Worm (Caenorhabditis elegans): ENCODE data around the gene trr-1.

Gene trr-1

ce11 chrII:11695945-11696270 is 20.2 kb upstream of the trr-1 start, which contains the start of gene xpf-1:
TSS of gene xpf-1 (plus strand) at chrII:11696171.
- no peak for TF ChIP-seq T23F11.4 (GFP tag; optimal IDR thresholded peaks at IDR 0.05)
- TF ChIP-seq pha-4 (tag; optimal IDR thresholded peaks at IDR 0.05) = no peak
- no peak for TF ChIP-seq ceh-14 (tag; optimal IDR thresholded peaks at IDR 0.05)
- no peak for TF ChIP-seq ceh-45 (GFP tag; IDR thresholded peaks at IDR 0.05)
- no peak for TF ChIP-seq ceh-18 (tag; optimal IDR thresholded peaks at IDR 0.05)
- no peak for TF ChIP-seq K02D7.2 (tag; optimal IDR thresholded peaks at IDR 0.05)

- peak; percentile 20 for TF ChIP-seq unc-55 (GFP tag; optimal IDR thresholded peaks at IDR 0.05)
These were observed 19.6 kb upstream of the trr-1 start, which contains the start of gene tars-1 for ce11 chrII:11695161-11695944. TSS of gene tars-1 (minus strand) at chrII:11695657.

ce11 chrII:11694432-11694831 is 18.7 kb upstream of the trr-1 start:
- TF ChIP-seq rnt-1 (tag; optimal IDR thresholded peaks at IDR 0.05) (peak; percentile 18), pqm-1 (tag; optimal IDR thresholded peaks at IDR 0.05) (no peak), tbx-2 (tag; optimal IDR thresholded peaks at IDR 0.05) (peak; percentile 14), nhr-11 (tag; optimal IDR thresholded peaks at IDR 0.05) (no peak), eyg-1 (tag; optimal IDR thresholded peaks at IDR 0.05) (no peak), T23F11.4 (GFP tag; optimal IDR thresholded peaks at IDR 0.05) (no peak), ceh-24 (tag; optimal IDR thresholded peaks at IDR 0.05) (no peak), sox-2 (GFP tag; IDR thresholded peaks at IDR 0.05) (no peak), ceh-18 (tag; optimal IDR thresholded peaks at IDR 0.05) (peak; percentile 14), elt-4 (tag; optimal IDR thresholded peaks at IDR 0.05) (no peak), lim-6 (tag; optimal IDR thresholded peaks at IDR 0.05) (no peak), K02D7.2 (tag; optimal IDR thresholded peaks at IDR 0.05) (no peak), sdc-2 (tag; optimal IDR thresholded peaks at IDR 0.05) (no peak), hlh-30 (tag; optimal IDR thresholded peaks at IDR 0.05; ENCODE audit: insufficient read depth) (no peak), unc-42 (tag; optimal IDR thresholded peaks at IDR 0.05) (no peak), ceh-48 (tag; optimal IDR thresholded peaks at IDR 0.05) (no peak), pax-1 (tag; optimal IDR thresholded peaks at IDR 0.05) (no peak), ahr-1 (tag; optimal IDR thresholded peaks at IDR 0.05) (no peak), ceh-30 (tag; optimal IDR thresholded peaks at IDR 0.05) (no peak), unc-3 (GFP tag; conservative IDR thresholded peaks at IDR 0.05) (no peak), unc-3 (tag; optimal IDR thresholded peaks at IDR 0.05) (no peak), pat-9 (tag; optimal IDR thresholded peaks at IDR 0.05) (peak; percentile 25), dmd-4 (tag; optimal IDR thresholded peaks at IDR 0.05; ENCODE audit: borderline replicate concordance) (no peak), fkh-10 (GFP tag; optimal IDR thresholded peaks at IDR 0.05) (no peak), odd-2 (tag; optimal IDR thresholded peaks at IDR 0.05) (no peak), hlh-8 (tag; optimal IDR thresholded peaks at IDR 0.05) (no peak), ceh-14 (tag; optimal IDR thresholded peaks at IDR 0.05) (no peak), K09A11.1 (tag; optimal IDR thresholded peaks at IDR 0.05; ENCODE audit: insufficient read depth) (no peak), ama-1 (optimal IDR thresholded peaks at IDR 0.05) (no peak), C38D4.7 (GFP tag; optimal IDR thresholded peaks at IDR 0.05) (no peak), ceh-45 (GFP tag; IDR thresholded peaks at IDR 0.05) (no peak), ets-4 (tag; optimal IDR thresholded peaks at IDR 0.05) (no peak), npax-4 (tag; optimal IDR thresholded peaks at IDR 0.05) (no peak), unc-55 (GFP tag; optimal IDR thresholded peaks at IDR 0.05) (no peak), unc-86 (tag; optimal IDR thresholded peaks at IDR 0.05) (peak; percentile 18), nfya-1 (tag; optimal IDR thresholded peaks at IDR 0.05) (peak; percentile 37), nhr-232 (tag; optimal IDR thresholded peaks at IDR 0.05) (no peak), hlh-6 (tag; optimal IDR thresholded peaks at IDR 0.05) (no peak), ceh-6 (GFP tag; optimal IDR thresholded peaks at IDR 0.05) (peak; percentile 1), ceh-22 (tag; optimal IDR thresholded peaks at IDR 0.05) (no peak), dve-1 (tag; optimal IDR thresholded peaks at IDR 0.05) (no peak), ceh-19 (GFP tag; optimal IDR thresholded peaks at IDR 0.05) (no peak), che-1 (tag; optimal IDR thresholded peaks at IDR 0.05) (peak; percentile 8), sox-4 (tag; optimal IDR thresholded peaks at IDR 0.05) (peak; percentile 22), C08G9.2 (tag; optimal IDR thresholded peaks at IDR 0.05) (no peak), lin-11 (tag; optimal IDR thresholded peaks at IDR 0.05) (no peak)

Data from whole organism, late embryonic.